Worm (Caenorhabditis elegans) whole organism, L2 larva: ENCODE measurements around the gene F49H6.17.

Experiments
- C34F6.9 ChIP-seq: fragments of 150-350 bp; optimal IDR thresholded peaks from 2 replicates; lab custom pipeline; 2014; ENCODE audit warnings: missing biosample characterization, missing genetic modification characterization
- R02D3.7 ChIP-seq: fragments of 150-350 bp; optimal IDR thresholded peaks from 2 replicates; lab custom pipeline; 2014; ENCODE audit warnings: missing biosample characterization, missing genetic modification characterization
- Y55F3AM.14 ChIP-seq: fragments of 200-800 bp; sonication (Bioruptor generic); optimal IDR thresholded peaks from 2 replicates; lab custom pipeline; 2018; ENCODE audit warnings: mild to moderate bottlenecking, missing genetic modification characterization, missing compliant biosample characterization
- ZK546.5 ChIP-seq: sonication (generic microtip); optimal IDR thresholded peaks from 2 replicates; lab custom pipeline; 2017; ENCODE audit warnings: missing biosample characterization, missing genetic modification characterization
- alr-1 ChIP-seq: fragments of 150-350 bp; optimal IDR thresholded peaks from 2 replicates; lab custom pipeline; 2014; ENCODE audit warnings: missing biosample characterization, missing genetic modification characterization
- aly-2 ChIP-seq: fragments of 150-350 bp; optimal IDR thresholded peaks from 2 replicates; lab custom pipeline; 2014; ENCODE audit warnings: missing biosample characterization, missing genetic modification characterization
- ceh-16 ChIP-seq: fragments of 150-350 bp; optimal IDR thresholded peaks from 2 replicates; lab custom pipeline; 2014; ENCODE audit warnings: missing biosample characterization, missing genetic modification characterization
- ceh-82 ChIP-seq: fragments of 150-350 bp; optimal IDR thresholded peaks from 2 replicates; lab custom pipeline; 2014; ENCODE audit warnings: missing biosample characterization, missing genetic modification characterization
- crh-2 ChIP-seq: sonication (generic microtip); optimal IDR thresholded peaks from 2 replicates; lab custom pipeline; 2017; ENCODE audit warnings: missing biosample characterization, missing genetic modification characterization
- dmd-4 ChIP-seq: sonication (generic microtip); optimal IDR thresholded peaks from 2 replicates; lab custom pipeline; 2017; ENCODE audit warnings: missing biosample characterization, missing genetic modification characterization
- egl-27 ChIP-seq: sonication (generic microtip); optimal IDR thresholded peaks from 3 replicates; lab custom pipeline; 2017; ENCODE audit warnings: missing biosample characterization, missing genetic modification reagents, missing genetic modification characterization
- elt-1 ChIP-seq: fragments of 150-350 bp; optimal IDR thresholded peaks from 2 replicates; lab custom pipeline; 2014; ENCODE audit warnings: missing biosample characterization, missing genetic modification characterization
- fos-1 ChIP-seq: fragments of 150-350 bp; optimal IDR thresholded peaks from 2 replicates; lab custom pipeline; 2014; ENCODE audit warnings: missing biosample characterization, missing genetic modification characterization
- gmeb-1 ChIP-seq: fragments of 150-350 bp; optimal IDR thresholded peaks from 2 replicates; lab custom pipeline; 2014; ENCODE audit warnings: missing biosample characterization, missing genetic modification characterization
- lin-11 ChIP-seq: fragments of 150-350 bp; sonication (generic microtip); optimal IDR thresholded peaks from 2 replicates; lab custom pipeline; 2014; ENCODE audit warnings: missing biosample characterization, missing genetic modification characterization, inconsistent platforms, mixed read lengths
- lin-13 ChIP-seq: fragments of 150-350 bp; optimal IDR thresholded peaks from 2 replicates; lab custom pipeline; 2014; ENCODE audit warnings: missing biosample characterization, missing genetic modification reagents, missing genetic modification characterization
- lin-39 ChIP-seq: fragments of 150-350 bp; optimal IDR thresholded peaks from 2 replicates; lab custom pipeline; 2014; ENCODE audit warnings: missing biosample characterization, missing genetic modification reagents, missing genetic modification characterization
- lsy-2 ChIP-seq, 2 experiments: fragments of 150-350 bp in 1 of 2; sonication (generic microtip) in 1 of 2; optimal IDR thresholded peaks; 2 replicates each; lab custom pipeline; 2014 to 2017; ENCODE audit warnings: missing biosample characterization in 2 of 2, missing genetic modification characterization in 2 of 2
- mab-5 ChIP-seq: fragments of 150-350 bp; optimal IDR thresholded peaks from 2 replicates; lab custom pipeline; 2014; ENCODE audit warnings: missing biosample characterization, missing genetic modification characterization
- mbf-1 ChIP-seq: sonication (generic microtip); optimal IDR thresholded peaks from 2 replicates; lab custom pipeline; 2017; ENCODE audit warnings: missing biosample characterization, missing genetic modification characterization
- mdl-1 ChIP-seq, 2 experiments: fragments of 150-350 bp in 1 of 2; sonication (generic microtip) in 1 of 2; optimal IDR thresholded peaks; 2 replicates each; lab custom pipeline; 2017; ENCODE audit warnings: missing biosample characterization in 2 of 2, missing genetic modification characterization in 2 of 2
- nhr-10 ChIP-seq: sonication (generic microtip); optimal IDR thresholded peaks from 2 replicates; lab custom pipeline; 2017; ENCODE audit warnings: missing biosample characterization, missing genetic modification characterization
- nhr-11 ChIP-seq: fragments of 150-350 bp; optimal IDR thresholded peaks from 2 replicates; lab custom pipeline; 2014; ENCODE audit warnings: missing biosample characterization, missing genetic modification characterization
- nhr-12 ChIP-seq: fragments of 150-350 bp; optimal IDR thresholded peaks from 2 replicates; lab custom pipeline; 2014; ENCODE audit warnings: missing biosample characterization, missing genetic modification characterization
- nhr-129 ChIP-seq: fragments of 150-350 bp; optimal IDR thresholded peaks from 2 replicates; lab custom pipeline; 2014; ENCODE audit warnings: missing biosample characterization, missing genetic modification characterization
- nhr-237 ChIP-seq: fragments of 150-350 bp; optimal IDR thresholded peaks from 2 replicates; lab custom pipeline; 2014; ENCODE audit warnings: missing biosample characterization, missing genetic modification characterization
- nhr-25 ChIP-seq: fragments of 150-350 bp; sonication (generic microtip); optimal IDR thresholded peaks from 3 replicates; lab custom pipeline; 2014; ENCODE audit warnings: missing biosample characterization, missing genetic modification characterization
- nhr-77 ChIP-seq: fragments of 150-350 bp; optimal IDR thresholded peaks from 2 replicates; lab custom pipeline; 2014; ENCODE audit warnings: missing biosample characterization, missing genetic modification characterization
- skn-1 ChIP-seq: sonication (generic microtip); optimal IDR thresholded peaks from 2 replicates; lab custom pipeline; 2017; ENCODE audit warnings: missing biosample characterization, missing genetic modification characterization
- sma-3 ChIP-seq: sonication (generic microtip); optimal IDR thresholded peaks from 2 replicates; lab custom pipeline; 2016; ENCODE audit warnings: missing genetic modification reagents, missing genetic modification characterization, missing compliant biosample characterization
- sma-9 ChIP-seq, 2 experiments: fragments of 150-350 bp in 1 of 2; sonication (generic microtip) in 1 of 2; optimal IDR thresholded peaks; 2 replicates each; lab custom pipeline; 2014 to 2016; ENCODE audit warnings: missing genetic modification characterization in 2 of 2, mild to moderate bottlenecking in 1 of 2, missing biosample characterization in 1 of 2, missing compliant biosample characterization in 1 of 2, missing genetic modification reagents in 1 of 2, moderate library complexity in 1 of 2
- snpc-4 ChIP-seq: fragments of 150-350 bp; optimal IDR thresholded peaks from 2 replicates; lab custom pipeline; 2014; ENCODE audit warnings: missing biosample characterization, missing genetic modification characterization
- unc-39 ChIP-seq: fragments of 150-350 bp; optimal IDR thresholded peaks from 2 replicates; lab custom pipeline; 2014; ENCODE audit warnings: missing biosample characterization, missing genetic modification characterization
- unc-55 ChIP-seq: fragments of 150-350 bp; sonication (generic microtip); optimal IDR thresholded peaks from 3 replicates; lab custom pipeline; 2014; ENCODE audit warnings: missing biosample characterization, missing genetic modification reagents, missing genetic modification characterization
- unc-62 ChIP-seq: fragments of 150-350 bp; optimal IDR thresholded peaks from 2 replicates; lab custom pipeline; 2014; ENCODE audit warnings: missing biosample characterization, missing genetic modification reagents, missing genetic modification characterization
- zag-1 ChIP-seq: fragments of 150-350 bp; optimal IDR thresholded peaks from 2 replicates; lab custom pipeline; 2014; ENCODE audit warnings: missing biosample characterization, missing genetic modification characterization
- ztf-11 ChIP-seq: sonication (generic microtip); optimal IDR thresholded peaks from 2 replicates; lab custom pipeline; 2017; ENCODE audit warnings: missing biosample characterization, missing genetic modification characterization

F49H6.17 gene

DNA sequence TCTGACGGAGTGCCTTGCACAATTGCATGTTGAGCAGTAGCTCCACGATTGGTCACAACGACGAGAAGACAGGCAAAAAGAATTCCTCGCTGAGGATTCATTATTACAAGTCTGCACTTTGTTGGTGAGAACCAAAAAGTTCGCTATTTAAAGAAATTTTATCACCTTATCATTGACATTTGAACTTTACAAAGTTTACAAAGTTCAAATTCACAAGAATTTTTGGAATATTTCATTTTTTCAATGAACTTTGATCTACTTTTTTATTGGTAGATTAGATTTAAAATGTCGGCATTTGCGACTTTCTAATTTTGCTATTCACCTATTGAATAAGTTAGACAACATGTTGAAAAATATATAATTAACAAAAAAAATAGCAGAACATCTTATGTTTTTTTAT, 6.5 kb downstream of the F49H6.17 start, which contains the start of gene F49H6.15:
Gene F49H6.15 (minus strand): TSS at position 101 of the 400 bp plus-strand sequence.
- no peak for TF ChIP-seq aly-2
- no peak for TF ChIP-seq ZK546.5 (tag; lab: Kevin White, UChicago)
- TF ChIP-seq crh-2 (tag; lab: Kevin White, UChicago), result no peak
- no peak for TF ChIP-seq snpc-4 (tag; lab: Kevin White, UChicago)
- no peak for TF ChIP-seq nhr-237 (tag; lab: Kevin White, UChicago)
- no peak for TF ChIP-seq unc-39
- TF ChIP-seq nhr-77, result no peak
- TF ChIP-seq C34F6.9 (tag; lab: Kevin White, UChicago), result no peak
- TF ChIP-seq lsy-2 (tag; optimal IDR thresholded peaks at IDR 0.05; lab: Kevin White, UChicago), result no peak
- TF ChIP-seq mdl-1 (tag; optimal IDR thresholded peaks at IDR 0.05; lab: Kevin White, UChicago), result no peak
- no peak for TF ChIP-seq nhr-10 (tag; lab: Kevin White, UChicago)
- no peak for TF ChIP-seq skn-1 (tag; lab: Kevin White, UChicago)
- no peak for TF ChIP-seq zag-1 (tag; lab: Kevin White, UChicago)
- TF ChIP-seq gmeb-1, result no peak
- TF ChIP-seq ztf-11 (tag; lab: Kevin White, UChicago), result no peak
- TF ChIP-seq sma-9 (GFP tag; optimal IDR thresholded peaks at IDR 0.05; lab: Kevin White, UChicago), result no peak
- no peak for TF ChIP-seq sma-9 (tag; optimal IDR thresholded peaks at IDR 0.05; lab: Kevin White, UChicago)
- no peak for TF ChIP-seq nhr-11 (tag; lab: Kevin White, UChicago)
- no peak for TF ChIP-seq nhr-129 (tag; lab: Kevin White, UChicago)
- no peak for TF ChIP-seq mab-5
- no peak for TF ChIP-seq nhr-25 (tag; lab: Kevin White, UChicago)
- TF ChIP-seq, all 48 proteins: peak for 0

DNA sequence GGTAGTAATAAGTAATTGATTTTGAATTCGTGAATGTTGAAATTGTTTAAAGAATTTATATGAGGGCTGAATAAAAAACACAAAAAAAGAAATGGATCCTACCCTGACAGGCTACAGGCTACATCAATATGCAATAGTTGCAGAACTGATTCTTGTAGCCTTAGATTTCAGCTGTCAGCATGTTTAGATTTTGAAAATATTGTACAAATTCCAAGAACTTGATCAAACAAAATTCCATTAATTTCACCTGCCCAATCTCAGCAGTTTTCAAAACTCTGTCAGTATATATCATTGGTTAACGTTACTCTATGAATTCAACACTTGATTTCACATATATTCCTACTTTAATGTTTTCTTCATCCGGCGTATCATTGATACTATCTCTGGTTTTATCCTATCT, 10.6 kb downstream of the F49H6.17 start:
- no peak for TF ChIP-seq fos-1 (tag; lab: Kevin White, UChicago)
- TF ChIP-seq alr-1 (tag; lab: Kevin White, UChicago), result no peak
- no peak for TF ChIP-seq lin-39
- no peak for TF ChIP-seq Y55F3AM.14 (GFP tag; lab: Kevin White, UChicago)
- no peak for TF ChIP-seq nhr-77

DNA sequence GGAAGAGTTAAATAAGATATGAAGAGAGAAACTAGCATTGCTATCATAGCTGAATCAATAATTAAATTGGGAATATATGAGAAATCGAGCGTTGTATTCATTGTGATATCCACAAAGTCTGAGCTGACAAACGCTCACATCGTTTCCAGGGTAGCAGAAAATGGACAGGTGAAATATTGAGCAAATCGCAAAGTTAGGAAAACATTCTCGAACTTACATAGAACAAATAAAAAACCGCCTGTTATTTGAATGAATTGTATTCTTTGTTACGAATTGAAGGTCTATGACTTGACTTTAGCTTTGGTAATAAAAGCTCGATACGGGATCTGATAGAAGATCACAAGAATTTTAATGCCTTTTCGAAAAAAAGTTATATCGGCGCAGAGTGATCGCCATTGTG, 16.1 kb downstream of the F49H6.17 start, which contains the start of gene srz-94:
Gene srz-94 (minus strand): TSS at position 101 of the 400 bp plus-strand sequence.
- no peak for TF ChIP-seq lin-39
- TF ChIP-seq ceh-82, result no peak
- TF ChIP-seq ztf-11 (tag; lab: Kevin White, UChicago), result no peak
- no peak for TF ChIP-seq egl-27
- no peak for TF ChIP-seq lin-11 (tag; lab: Kevin White, UChicago)
- TF ChIP-seq ceh-16 (tag; lab: Kevin White, UChicago), result no peak

DNA sequence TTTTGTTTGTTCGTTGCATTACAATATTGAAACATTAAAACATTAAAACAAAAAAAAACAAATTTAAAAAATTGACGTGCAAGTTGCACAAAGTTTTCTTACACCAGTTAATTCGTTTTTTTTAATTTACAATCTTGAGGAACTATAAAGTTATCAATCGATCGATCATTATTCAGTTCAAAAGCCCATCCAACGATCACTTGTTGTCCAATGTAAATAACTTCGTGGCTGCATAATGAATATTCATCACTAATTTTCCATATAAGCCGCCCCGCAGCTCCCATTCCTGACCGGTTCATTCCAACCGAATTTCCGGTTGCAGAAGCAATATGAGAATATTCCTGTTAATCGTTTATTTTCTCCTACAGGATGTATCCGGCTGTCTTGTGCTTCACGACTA, 22.5 kb downstream of the F49H6.17 start, which contains the start of gene hpo-33:
Gene hpo-33 (plus strand): TSS at position 301 of the 400 bp plus-strand sequence.
- no peak for TF ChIP-seq elt-1
- no peak for TF ChIP-seq zag-1 (tag; lab: Kevin White, UChicago)
- TF ChIP-seq unc-55 (GFP tag; lab: Kevin White, UChicago), result no peak
- no peak for TF ChIP-seq R02D3.7 (tag; lab: Kevin White, UChicago)
- TF ChIP-seq skn-1 (tag; lab: Kevin White, UChicago), result no peak
- TF ChIP-seq gmeb-1, result no peak
- TF ChIP-seq mbf-1 (tag; lab: Kevin White, UChicago), result no peak
- TF ChIP-seq lin-13 (GFP tag; lab: Kevin White, UChicago), result no peak
- no peak for TF ChIP-seq nhr-237 (tag; lab: Kevin White, UChicago)
- no peak for TF ChIP-seq ceh-82
- no peak for TF ChIP-seq unc-62 (GFP tag; lab: Kevin White, UChicago)
- TF ChIP-seq dmd-4, result no peak
- no peak for TF ChIP-seq snpc-4 (tag; lab: Kevin White, UChicago)
- TF ChIP-seq alr-1 (tag; lab: Kevin White, UChicago), result no peak
- TF ChIP-seq ztf-11 (tag; lab: Kevin White, UChicago), result no peak
- TF ChIP-seq nhr-10 (tag; lab: Kevin White, UChicago), result no peak

DNA sequence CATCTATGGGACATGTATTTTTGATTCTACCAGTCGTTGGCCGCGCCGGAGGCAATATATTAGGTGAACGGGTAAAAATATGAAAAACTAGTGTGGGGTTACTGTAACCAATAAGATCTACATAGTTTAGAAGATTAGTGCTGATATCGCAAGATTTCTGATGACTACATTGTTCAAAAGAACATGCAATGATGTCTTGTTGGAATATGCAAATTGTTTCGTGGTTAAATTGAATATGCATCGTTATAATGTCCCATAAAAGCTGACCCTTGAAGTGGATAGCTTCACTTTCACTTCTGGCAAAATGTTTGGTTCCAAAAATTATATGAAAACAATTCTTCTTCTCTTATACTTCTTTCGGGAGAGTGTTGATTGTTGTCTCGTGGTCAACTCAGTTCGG, 24.7 kb downstream of the F49H6.17 start, which contains the start of gene F28B1.2:
Gene F28B1.2 (plus strand): TSS at position 301 of the 400 bp plus-strand sequence.
- no peak for TF ChIP-seq Y55F3AM.14 (GFP tag; lab: Kevin White, UChicago)
- TF ChIP-seq nhr-11 (tag; lab: Kevin White, UChicago), result no peak
- no peak for TF ChIP-seq lin-39
- TF ChIP-seq snpc-4 (tag; lab: Kevin White, UChicago), result no peak
- no peak for TF ChIP-seq elt-1
- TF ChIP-seq R02D3.7 (tag; lab: Kevin White, UChicago), result no peak
- no peak for TF ChIP-seq ztf-11 (tag; lab: Kevin White, UChicago)
- no peak for TF ChIP-seq sma-9 (GFP tag; optimal IDR thresholded peaks at IDR 0.05; lab: Kevin White, UChicago)
- TF ChIP-seq sma-9 (tag; optimal IDR thresholded peaks at IDR 0.05; lab: Kevin White, UChicago), result no peak
- no peak for TF ChIP-seq sma-3 (GFP tag; lab: Kevin White, UChicago)
- TF ChIP-seq ceh-82, result no peak
- no peak for TF ChIP-seq nhr-12
- TF ChIP-seq dmd-4, result no peak
- no peak for TF ChIP-seq fos-1 (tag; lab: Kevin White, UChicago)
